Worm (Caenorhabditis elegans): ENCODE results near the gene col-129.

col-129 gene

DNA sequence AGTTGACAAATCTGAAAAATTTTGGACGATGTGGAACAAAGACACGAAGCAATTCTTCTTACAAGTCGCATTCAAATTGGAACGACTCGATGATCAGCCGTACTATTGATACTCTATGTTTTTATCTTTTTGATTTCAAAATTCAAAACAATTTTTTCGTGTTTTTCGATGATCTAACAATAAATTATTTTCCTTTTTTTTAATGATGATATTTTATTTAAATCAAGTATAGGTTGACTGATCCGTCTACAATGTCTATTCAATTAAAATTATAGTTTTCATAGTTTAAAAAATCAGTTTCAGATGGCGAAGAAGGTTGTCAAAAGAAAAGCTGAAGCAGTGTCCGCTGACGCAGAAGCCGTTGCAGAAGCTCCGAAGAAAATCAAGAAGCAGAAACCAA is 25.1 kb downstream of the col-129 start, which contains the start of gene rbm-34:
TSS of gene rbm-34 (plus strand) at position 301 of the 400 bp plus-strand sequence.
- TF ChIP-seq nhr-67 (tag; optimal IDR thresholded peaks at IDR 0.05): no peak
- TF ChIP-seq nhr-25 (tag; optimal IDR thresholded peaks at IDR 0.05): no peak
- TF ChIP-seq mml-1 (tag; optimal IDR thresholded peaks at IDR 0.05): no peak
- TF ChIP-seq nhr-23 (tag; optimal IDR thresholded peaks at IDR 0.05): no peak
- no peak for TF ChIP-seq fos-1 (tag; optimal IDR thresholded peaks at IDR 0.05)
- TF ChIP-seq ama-1 (optimal IDR thresholded peaks at IDR 0.05): no peak
- TF ChIP-seq hmg-11 (tag; optimal IDR thresholded peaks at IDR 0.05): no peak
- no peak for TF ChIP-seq nhr-43 (tag; optimal IDR thresholded peaks at IDR 0.05; ENCODE audit: poor library complexity, severe bottlenecking)
- no peak for TF ChIP-seq ceh-9 (tag; optimal IDR thresholded peaks at IDR 0.05)
- no peak for TF ChIP-seq eor-1 (tag; optimal IDR thresholded peaks at IDR 0.05)
- no peak for TF ChIP-seq jun-1 (tag; optimal IDR thresholded peaks at IDR 0.05)
- no peak for TF ChIP-seq lin-39 (tag; optimal IDR thresholded peaks at IDR 0.05)
- TF ChIP-seq ceh-16 (tag; optimal IDR thresholded peaks at IDR 0.05): no peak
- TF ChIP-seq nfya-1 (tag; optimal IDR thresholded peaks at IDR 0.05; ENCODE audit: insufficient read depth): no peak
- TF ChIP-seq ceh-28 (tag; optimal IDR thresholded peaks at IDR 0.05): no peak
- TF ChIP-seq nhr-11 (tag; optimal IDR thresholded peaks at IDR 0.05): no peak
- TF ChIP-seq egl-5 (tag; optimal IDR thresholded peaks at IDR 0.05): no peak
- TF ChIP-seq fkh-10 (GFP tag; optimal IDR thresholded peaks at IDR 0.05): no peak
- no peak for TF ChIP-seq mdl-1 (tag; optimal IDR thresholded peaks at IDR 0.05)

DNA sequence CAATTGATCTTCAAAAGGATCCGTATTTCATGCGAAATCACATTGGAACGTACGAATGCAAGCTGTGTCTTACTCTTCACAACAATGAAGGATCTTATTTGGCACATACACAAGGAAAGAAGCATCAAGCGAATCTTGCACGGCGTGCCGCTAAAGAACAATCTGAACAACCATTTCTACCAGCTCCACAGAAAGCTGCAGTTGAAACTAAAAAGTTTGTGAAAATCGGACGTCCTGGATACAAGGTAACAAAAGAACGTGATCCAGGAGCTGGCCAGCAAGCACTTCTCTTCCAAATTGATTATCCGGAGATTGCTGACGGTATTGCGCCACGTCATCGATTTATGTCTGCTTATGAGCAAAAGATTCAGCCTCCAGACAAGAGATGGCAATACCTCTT is 25.7 kb downstream of the col-129 start:
- TF ChIP-seq jun-1 (tag; optimal IDR thresholded peaks at IDR 0.05) (no peak), mml-1 (tag; optimal IDR thresholded peaks at IDR 0.05) (no peak), fkh-2 (tag; optimal IDR thresholded peaks at IDR 0.05) (no peak), nhr-43 (tag; optimal IDR thresholded peaks at IDR 0.05; ENCODE audit: poor library complexity, severe bottlenecking) (no peak), ama-1 (optimal IDR thresholded peaks at IDR 0.05) (peak; percentile 25), fos-1 (tag; optimal IDR thresholded peaks at IDR 0.05) (no peak), lin-15B (tag; optimal IDR thresholded peaks at IDR 0.05) (no peak)

DNA sequence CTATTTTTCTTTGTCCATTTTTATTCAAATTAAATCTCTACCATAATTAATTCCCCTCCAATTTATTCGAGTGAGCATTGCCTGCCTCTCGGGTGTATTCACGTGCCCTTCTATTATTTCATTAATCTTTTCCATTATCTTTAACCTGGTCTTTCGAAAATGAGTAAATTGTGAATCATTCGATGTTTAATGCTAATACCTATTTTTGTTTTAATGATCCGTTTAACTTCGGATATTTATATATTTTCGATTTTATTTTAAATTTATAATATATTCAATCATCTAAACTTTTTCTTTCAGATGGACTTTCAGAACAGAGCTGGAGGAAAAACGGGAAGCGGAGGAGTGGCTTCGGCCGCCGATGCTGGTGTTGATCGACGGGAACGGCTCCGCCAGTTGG is 26.1 kb downstream of the col-129 start, which contains the start of gene repo-1:
TSS of gene repo-1 (plus strand) at position 301 of the 400 bp plus-strand sequence.
- TF ChIP-seq fkh-2 (tag; optimal IDR thresholded peaks at IDR 0.05) (no peak), elt-1 (tag; optimal IDR thresholded peaks at IDR 0.05) (no peak), nhr-11 (tag; optimal IDR thresholded peaks at IDR 0.05) (no peak), mdl-1 (tag; optimal IDR thresholded peaks at IDR 0.05) (no peak)

DNA sequence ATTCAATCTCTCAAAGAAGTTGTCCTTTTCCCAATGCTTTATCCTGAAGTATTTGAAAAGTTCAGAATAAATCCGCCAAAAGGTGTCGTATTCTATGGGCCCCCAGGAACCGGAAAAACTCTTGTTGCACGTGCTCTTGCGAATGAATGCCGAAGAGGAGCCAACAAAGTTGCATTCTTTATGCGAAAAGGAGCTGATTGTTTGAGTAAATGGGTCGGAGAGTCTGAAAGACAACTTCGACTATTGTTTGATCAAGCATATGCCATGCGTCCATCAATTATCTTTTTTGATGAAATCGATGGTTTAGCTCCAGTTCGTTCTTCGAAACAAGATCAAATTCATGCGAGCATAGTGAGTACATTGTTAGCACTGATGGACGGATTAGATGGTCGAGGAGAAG is 29.4 kb downstream of the col-129 start:
- TF ChIP-seq ceh-82 (tag; optimal IDR thresholded peaks at IDR 0.05) (no peak), ztf-4 (tag; optimal IDR thresholded peaks at IDR 0.05) (no peak), snpc-4 (tag; optimal IDR thresholded peaks at IDR 0.05) (no peak), ztf-11 (tag; optimal IDR thresholded peaks at IDR 0.05) (no peak), nhr-28 (tag; optimal IDR thresholded peaks at IDR 0.05) (no peak), lsy-12 (tag; optimal IDR thresholded peaks at IDR 0.05) (no peak), zag-1 (tag; optimal IDR thresholded peaks at IDR 0.05) (no peak)

DNA sequence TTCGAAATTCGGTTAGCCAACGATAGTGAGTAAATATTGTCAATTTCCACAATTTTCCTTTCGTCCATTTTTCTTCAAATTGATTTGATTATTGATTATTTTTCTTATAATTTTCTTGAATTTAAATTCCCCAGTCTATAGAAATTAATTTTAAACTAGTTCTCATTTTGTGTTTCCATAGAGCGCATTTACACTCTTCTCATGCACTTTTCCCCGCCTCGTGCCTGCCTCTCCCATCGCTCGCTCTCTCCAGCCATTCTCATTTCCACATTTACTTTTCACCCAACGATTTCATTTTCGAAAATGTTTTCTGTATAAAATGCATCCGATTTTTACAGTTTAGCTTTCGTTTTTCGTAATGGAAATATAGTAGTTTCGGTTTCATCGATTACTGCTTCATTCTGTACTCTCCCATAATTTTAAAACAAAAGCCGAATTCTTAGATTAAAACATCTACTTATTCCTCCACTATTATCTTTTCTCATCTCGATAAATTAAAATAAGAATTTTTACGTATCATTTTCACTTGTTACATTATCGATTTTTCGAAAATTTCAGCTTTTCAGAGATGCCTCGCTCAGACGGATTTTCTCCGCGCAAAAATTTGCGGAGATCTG is 31.2 kb downstream of the col-129 start, which contains the start of gene lex-1:
TSS of gene lex-1 (plus strand) at position 567 of the 617 bp plus-strand sequence.
- TF ChIP-seq nhr-11 (tag; optimal IDR thresholded peaks at IDR 0.05) (no peak), jun-1 (tag; optimal IDR thresholded peaks at IDR 0.05) (peak; percentile 12), nhr-28 (tag; optimal IDR thresholded peaks at IDR 0.05) (no peak), fos-1 (tag; optimal IDR thresholded peaks at IDR 0.05) (no peak), elt-2 (tag; optimal IDR thresholded peaks at IDR 0.05) (no peak), ama-1 (optimal IDR thresholded peaks at IDR 0.05) (no peak), ceh-82 (tag; optimal IDR thresholded peaks at IDR 0.05) (no peak), unc-39 (tag; optimal IDR thresholded peaks at IDR 0.05) (no peak), nhr-237 (tag; optimal IDR thresholded peaks at IDR 0.05) (no peak), ztf-4 (tag; optimal IDR thresholded peaks at IDR 0.05) (no peak), zag-1 (tag; optimal IDR thresholded peaks at IDR 0.05) (no peak), elt-3 (tag; optimal IDR thresholded peaks at IDR 0.05) (no peak), nhr-23 (tag; optimal IDR thresholded peaks at IDR 0.05) (peak; percentile 5), daf-12 (tag; optimal IDR thresholded peaks at IDR 0.05) (no peak), eor-1 (tag; optimal IDR thresholded peaks at IDR 0.05) (no peak), nhr-43 (tag; optimal IDR thresholded peaks at IDR 0.05; ENCODE audit: poor library complexity, severe bottlenecking) (no peak), snpc-4 (tag; optimal IDR thresholded peaks at IDR 0.05) (peak; percentile 22), tbx-2 (tag; optimal IDR thresholded peaks at IDR 0.05) (no peak), hmg-11 (tag; optimal IDR thresholded peaks at IDR 0.05) (peak; percentile 17), lin-39 (tag; optimal IDR thresholded peaks at IDR 0.05) (no peak), nhr-77 (tag; optimal IDR thresholded peaks at IDR 0.05) (no peak), nhr-12 (tag; optimal IDR thresholded peaks at IDR 0.05) (no peak), aly-2 (tag; optimal IDR thresholded peaks at IDR 0.05) (no peak), mml-1 (tag; optimal IDR thresholded peaks at IDR 0.05) (no peak), pha-4 (tag; optimal IDR thresholded peaks at IDR 0.05) (peak; percentile 77), lsy-12 (tag; optimal IDR thresholded peaks at IDR 0.05) (no peak), nhr-25 (tag; optimal IDR thresholded peaks at IDR 0.05) (no peak), ztf-11 (tag; optimal IDR thresholded peaks at IDR 0.05) (no peak), nhr-67 (tag; optimal IDR thresholded peaks at IDR 0.05) (no peak), fkh-2 (tag; optimal IDR thresholded peaks at IDR 0.05) (no peak), pqm-1 (tag; optimal IDR thresholded peaks at IDR 0.05) (no peak), elt-1 (tag; optimal IDR thresholded peaks at IDR 0.05) (no peak), ZK546.5 (tag; optimal IDR thresholded peaks at IDR 0.05) (no peak), ceh-16 (tag; optimal IDR thresholded peaks at IDR 0.05) (no peak), mdl-1 (tag; optimal IDR thresholded peaks at IDR 0.05) (no peak)

Data from whole organism, L3 larva.